Worm (Caenorhabditis elegans) whole organism, early embryonic: Measurements from ENCODE around the gene bgnt-1.5.

Experiments used
- ama-1 ChIP-seq: fragments of 150-350 bp; optimal IDR thresholded peaks from 2 replicates; lab custom pipeline; 2014
- ceh-36 ChIP-seq: sonication (generic microtip); optimal IDR thresholded peaks from 2 replicates; lab custom pipeline; 2016; ENCODE audit warnings: missing genetic modification characterization, inconsistent platforms, missing compliant biosample characterization
- hmbx-1 ChIP-seq: sonication (generic microtip); optimal IDR thresholded peaks from 2 replicates; lab custom pipeline; 2016; ENCODE audit warnings: mild to moderate bottlenecking, missing genetic modification characterization, missing compliant biosample characterization
- hnd-1 ChIP-seq: sonication (generic microtip); optimal IDR thresholded peaks from 2 replicates; lab custom pipeline; 2016; ENCODE audit warnings: missing genetic modification characterization, missing compliant biosample characterization
- scrt-1 ChIP-seq: fragments of 200-800 bp; sonication (Bioruptor generic); IDR thresholded peaks from 2 replicates; pipeline ENCODE4 v1.3.6; 2022; ENCODE audit warnings: missing genetic modification characterization, missing compliant biosample characterization
- tbx-37 ChIP-seq: fragments of 200-800 bp; sonication (Bioruptor generic); conservative IDR thresholded peaks from 2 replicates; pipeline ENCODE4 v1.3.6; 2022; ENCODE audit warnings: missing genetic modification reagents, missing genetic modification characterization, missing compliant biosample characterization

- TF ChIP-seq scrt-1 (GFP tag; lab: Robert Waterston, UW) (no peak), ama-1 (lab: Kevin White, UChicago) (no peak), hnd-1 (no peak), tbx-37 (GFP tag; lab: Robert Waterston, UW) (no peak), ceh-36 (tag; lab: Kevin White, UChicago) (no peak), hmbx-1 (tag; lab: Kevin White, UChicago) (no peak)
Observed at ce11 chrX:13198134-13198533, 34.0 kb downstream of the bgnt-1.5 start.
